2 worm cellular contexts compared by ENCODE assay signal in the genomic region with DNA sequence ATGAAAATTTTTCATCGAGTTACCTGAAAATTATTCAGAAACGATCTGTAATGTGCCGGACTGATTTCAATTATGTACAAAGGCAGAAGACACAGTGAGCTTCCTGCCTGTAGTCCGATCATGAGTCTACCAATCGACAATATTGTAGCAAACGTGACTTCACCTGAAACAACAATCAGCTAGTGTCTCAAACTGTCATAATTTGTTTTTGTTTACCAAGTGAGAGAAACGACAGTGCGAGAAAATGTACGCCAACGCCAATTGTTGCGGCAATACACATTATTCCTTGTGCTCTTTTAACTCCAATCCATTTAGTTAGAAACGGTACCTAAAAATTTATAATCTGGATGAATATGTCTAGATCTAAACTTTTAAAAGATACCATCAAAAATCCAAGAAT.
TF ChIP-seq lines count a peak whose summit lies in the region.

No protein-coding gene starts in this region.

TF ChIP-seq in whole organism, L3 larva, 47 proteins besides CTCF, POLR2A, EP300 and RAD21:
- no peak for TF ChIP-seq daf-12 (tag; optimal IDR thresholded peaks at IDR 0.05; lab: Kevin White, UChicago)
- peak; percentile 12 for TF ChIP-seq elt-2 (tag; optimal IDR thresholded peaks at IDR 0.05; lab: Kevin White, UChicago)

TF ChIP-seq in whole organism, L4 larva, 104 proteins besides CTCF, POLR2A, EP300 and RAD21:
- TF ChIP-seq hlh-11 (tag; optimal IDR thresholded peaks at IDR 0.05; lab: Kevin White, UChicago) (peak; percentile 4), lir-3 (tag; optimal IDR thresholded peaks at IDR 0.05; lab: Kevin White, UChicago) (no peak), php-3 (GFP tag; IDR thresholded peaks at IDR 0.05; lab: Robert Waterston, UW) (no peak), pha-4 (GFP tag; IDR thresholded peaks at IDR 0.05; lab: Robert Waterston, UW) (no peak), pha-4 (tag; optimal IDR thresholded peaks at IDR 0.05; lab: Kevin White, UChicago) (no peak), nhr-25 (tag; optimal IDR thresholded peaks at IDR 0.05; lab: Kevin White, UChicago; ENCODE audit: borderline replicate concordance, insufficient read depth) (no peak), daf-19 (GFP tag; conservative IDR thresholded peaks at IDR 0.05; lab: Robert Waterston, UW) (no peak), nhr-42 (GFP tag; IDR thresholded peaks at IDR 0.05; lab: Robert Waterston, UW) (no peak), F10B5.3 (tag; optimal IDR thresholded peaks at IDR 0.05; lab: Kevin White, UChicago) (no peak), ceh-32 (tag; optimal IDR thresholded peaks at IDR 0.05; lab: Kevin White, UChicago; ENCODE audit: poor library complexity) (no peak), ZK546.5 (tag; optimal IDR thresholded peaks at IDR 0.05; lab: Kevin White, UChicago) (no peak), nhr-41 (GFP tag; IDR thresholded peaks at IDR 0.05; lab: Robert Waterston, UW) (no peak), lin-13 (GFP tag; optimal IDR thresholded peaks at IDR 0.05; lab: Kevin White, UChicago) (no peak), dmd-6 (GFP tag; IDR thresholded peaks at IDR 0.05; lab: Robert Waterston, UW) (no peak), ctbp-1 (GFP tag; IDR thresholded peaks at IDR 0.05; lab: Robert Waterston, UW) (no peak), gei-8 (GFP tag; optimal IDR thresholded peaks at IDR 0.05; lab: Kevin White, UChicago) (no peak), nhr-77 (tag; optimal IDR thresholded peaks at IDR 0.05; lab: Kevin White, UChicago) (peak; percentile 53), rbr-2 (tag; optimal IDR thresholded peaks at IDR 0.05; lab: Kevin White, UChicago) (no peak), daf-16 (GFP tag; optimal IDR thresholded peaks at IDR 0.05; lab: Kevin White, UChicago) (no peak), daf-16 (tag; optimal IDR thresholded peaks at IDR 0.05; lab: Kevin White, UChicago) (peak; percentile 67), spr-3 (GFP tag; optimal IDR thresholded peaks at IDR 0.05; lab: Kevin White, UChicago) (no peak), nhr-28 (tag; optimal IDR thresholded peaks at IDR 0.05; lab: Kevin White, UChicago) (peak; percentile 3), set-16 (GFP tag; IDR thresholded peaks at IDR 0.05; lab: Robert Waterston, UW) (no peak), tra-1 (GFP tag; IDR thresholded peaks at IDR 0.05; lab: Robert Waterston, UW) (no peak), F44E2.7 (GFP tag; IDR thresholded peaks at IDR 0.05; lab: Robert Waterston, UW) (no peak), duxl-1 (tag; optimal IDR thresholded peaks at IDR 0.05; lab: Kevin White, UChicago; ENCODE audit: poor library complexity) (no peak), nhr-102 (tag; optimal IDR thresholded peaks at IDR 0.05; lab: Kevin White, UChicago) (no peak), mdt-29 (GFP tag; IDR thresholded peaks at IDR 0.05; lab: Robert Waterston, UW) (no peak), madf-5 (GFP tag; IDR thresholded peaks at IDR 0.05; lab: Robert Waterston, UW) (no peak), snpc-4 (tag; optimal IDR thresholded peaks at IDR 0.05; lab: Kevin White, UChicago) (no peak), ceh-44 (GFP tag; IDR thresholded peaks at IDR 0.05; lab: Robert Waterston, UW) (no peak)
